Fruit fly (Drosophila melanogaster) whole organism, embryonic: Measurements from ENCODE around the gene Syx1A.

Source experiments
- ATbp ChIP-seq: fragments of 200-800 bp; sonication (Bioruptor generic); optimal IDR thresholded peaks from 2 replicates; lab custom pipeline; 2017; ENCODE audit warnings: missing biosample characterization, mild to moderate bottlenecking, missing genetic modification characterization, missing genetic modification reagents
- Ada2b ChIP-seq: fragments of 200-800 bp; sonication (Bioruptor generic); IDR thresholded peaks from 2 replicates; pipeline ENCODE4 v1.3.6; 2022; ENCODE audit warnings: missing biosample characterization, missing genetic modification characterization
- Awh ChIP-seq: fragments of 200-800 bp; sonication (Bioruptor generic); IDR thresholded peaks from 2 replicates; pipeline ENCODE4, ENCODE4 v1.3.6; 2022; ENCODE audit warnings: missing biosample characterization, missing genetic modification characterization
- BEAF-32 ChIP-seq: fragments of 200-800 bp; sonication (Bioruptor generic); optimal IDR thresholded peaks from 3 replicates; lab custom pipeline; 2017; ENCODE audit warnings: missing biosample characterization, missing genetic modification characterization, mild to moderate bottlenecking, moderate library complexity, missing genetic modification reagents
- CG11093 ChIP-seq: fragments of 200-800 bp; sonication (Bioruptor generic); IDR thresholded peaks from 3 replicates; pipeline ENCODE4 v1.3.6; 2022; ENCODE audit warnings: missing biosample characterization, missing genetic modification characterization
- CG12391 ChIP-seq: fragments of 200-800 bp; sonication (Bioruptor generic); optimal IDR thresholded peaks from 3 replicates; lab custom pipeline; 2018; ENCODE audit warnings: missing biosample characterization, mild to moderate bottlenecking, missing genetic modification characterization, moderate library complexity
- CG12659 ChIP-seq: fragments of 200-800 bp; sonication (Bioruptor generic); optimal IDR thresholded peaks from 3 replicates; lab custom pipeline; 2017; ENCODE audit warnings: mild to moderate bottlenecking, missing biosample characterization, missing genetic modification reagents, missing genetic modification characterization
- CG13894 ChIP-seq: fragments of 200-800 bp; sonication (Bioruptor generic); optimal IDR thresholded peaks from 3 replicates; lab custom pipeline; 2018; ENCODE audit warnings: missing biosample characterization, mild to moderate bottlenecking, missing genetic modification characterization, moderate library complexity
- CG14710 ChIP-seq: fragments of 200-800 bp; sonication (Bioruptor generic); optimal IDR thresholded peaks from 3 replicates; lab custom pipeline; 2019; ENCODE audit warnings: missing biosample characterization, mild to moderate bottlenecking, missing genetic modification characterization, moderate library complexity
- CG17385 ChIP-seq: fragments of 200-800 bp; sonication (Bioruptor generic); optimal IDR thresholded peaks from 3 replicates; lab custom pipeline; 2018; ENCODE audit warnings: missing biosample characterization, mild to moderate bottlenecking, missing genetic modification characterization
- CG2875 ChIP-seq: fragments of 200-800 bp; sonication (Bioruptor generic); optimal IDR thresholded peaks from 2 replicates; lab custom pipeline; 2017; ENCODE audit warnings: missing biosample characterization, mild to moderate bottlenecking, missing genetic modification characterization, missing genetic modification reagents
- CG32532 ChIP-seq: fragments of 200-800 bp; sonication (Bioruptor generic); IDR thresholded peaks from 2 replicates; pipeline ENCODE4 v1.3.6; 2022; ENCODE audit warnings: missing biosample characterization, missing genetic modification characterization
- CG33557 ChIP-seq: fragments of 200-800 bp; sonication (Bioruptor generic); optimal IDR thresholded peaks from 2 replicates; lab custom pipeline; 2019; ENCODE audit warnings: missing biosample characterization, mild to moderate bottlenecking, missing genetic modification characterization, moderate library complexity
- CG4730 ChIP-seq: fragments of 200-800 bp; sonication (Bioruptor generic); IDR thresholded peaks from 2 replicates; pipeline ENCODE4 v1.3.6; 2022; ENCODE audit warnings: missing biosample characterization, missing genetic modification characterization
- CG7963 ChIP-seq: fragments of 200-800 bp; sonication (Bioruptor generic); IDR thresholded peaks from 3 replicates; pipeline ENCODE4 v1.3.6; 2022; ENCODE audit warnings: missing biosample characterization, missing genetic modification characterization; ENCODE audit not compliant: partially characterized antibody
- CG8281 ChIP-seq: fragments of 200-800 bp; sonication (Bioruptor generic); optimal IDR thresholded peaks from 2 replicates; lab custom pipeline; 2018; ENCODE audit warnings: missing biosample characterization, mild to moderate bottlenecking, missing genetic modification characterization, moderate library complexity
- CG8359 ChIP-seq: fragments of 200-800 bp; sonication (Bioruptor generic); optimal IDR thresholded peaks from 2 replicates; lab custom pipeline; 2017; ENCODE audit warnings: missing biosample characterization, mild to moderate bottlenecking, missing genetic modification characterization, borderline replicate concordance
- CG9609 ChIP-seq: fragments of 200-800 bp; sonication (Bioruptor generic); optimal IDR thresholded peaks from 3 replicates; lab custom pipeline; 2016; ENCODE audit warnings: missing biosample characterization, missing genetic modification characterization
- CG9932 ChIP-seq: fragments of 200-800 bp; sonication (Bioruptor generic); IDR thresholded peaks from 2 replicates; pipeline ENCODE4 v1.3.6; 2022; ENCODE audit warnings: missing biosample characterization, missing genetic modification characterization
- CTCF ChIP-seq: fragments of 200-800 bp; sonication (Bioruptor generic); optimal IDR thresholded peaks from 2 replicates; lab custom pipeline; 2017; ENCODE audit warnings: missing biosample characterization, mild to moderate bottlenecking, missing genetic modification characterization, moderate library complexity
- Chrac-16 ChIP-seq: fragments of 200-800 bp; sonication (Bioruptor generic); optimal IDR thresholded peaks from 3 replicates; lab custom pipeline; 2016; ENCODE audit warnings: missing biosample characterization, missing genetic modification characterization
- CkIIα-i1 ChIP-seq: fragments of 200-800 bp; sonication (Bioruptor generic); IDR thresholded peaks from 2 replicates; pipeline ENCODE4 v1.3.6; 2022; ENCODE audit warnings: missing biosample characterization, missing genetic modification characterization
- E2f1 ChIP-seq: fragments of 200-800 bp; sonication (Bioruptor generic); IDR thresholded peaks from 2 replicates; pipeline ENCODE4 v1.3.6; 2022; ENCODE audit warnings: missing biosample characterization, missing genetic modification characterization
- HLH54F ChIP-seq: fragments of 200-800 bp; sonication (Bioruptor generic); optimal IDR thresholded peaks from 3 replicates; lab custom pipeline; 2016; ENCODE audit warnings: missing biosample characterization, missing genetic modification characterization
- Hey ChIP-seq: fragments of 200-800 bp; sonication (Bioruptor generic); optimal IDR thresholded peaks from 3 replicates; lab custom pipeline; 2018; ENCODE audit warnings: missing biosample characterization, mild to moderate bottlenecking, missing genetic modification characterization
- Lim3 ChIP-seq: fragments of 200-800 bp; sonication (Bioruptor generic); IDR thresholded peaks from 2 replicates; pipeline ENCODE4 v1.3.6; 2022; ENCODE audit warnings: missing biosample characterization, missing genetic modification characterization
- Oli ChIP-seq: fragments of 200-800 bp; sonication (Bioruptor generic); optimal IDR thresholded peaks from 2 replicates; lab custom pipeline; 2018; ENCODE audit warnings: missing biosample characterization, mild to moderate bottlenecking, missing genetic modification characterization, moderate library complexity
- Sox102F ChIP-seq: fragments of 200-800 bp; sonication (Bioruptor generic); optimal IDR thresholded peaks from 2 replicates; lab custom pipeline; 2018; ENCODE audit warnings: missing biosample characterization, mild to moderate bottlenecking, missing genetic modification characterization, moderate library complexity
- Sry-β ChIP-seq: fragments of 200-800 bp; sonication (Bioruptor generic); optimal IDR thresholded peaks from 2 replicates; lab custom pipeline; 2018; ENCODE audit warnings: missing biosample characterization, mild to moderate bottlenecking, missing genetic modification characterization, moderate library complexity
- Sry-δ ChIP-seq: fragments of 200-800 bp; sonication (Bioruptor generic); optimal IDR thresholded peaks from 2 replicates; lab custom pipeline; 2016; ENCODE audit warnings: missing biosample characterization, missing genetic modification characterization
- Trl ChIP-seq, 3 experiments: fragments of >200 bp in 2 of 3; fragments of 200-800 bp in 1 of 3; sonication (Bioruptor generic) in 1 of 3; optimal IDR thresholded peaks; 2 replicates in 1 of 3; 3 replicates in 2 of 3; lab custom pipeline; 2016 to 2017; ENCODE audit warnings: missing biosample characterization in 1 of 3, missing genetic modification characterization in 1 of 3
- bigmax ChIP-seq: fragments of 200-800 bp; sonication (Bioruptor generic); optimal IDR thresholded peaks from 2 replicates; lab custom pipeline; 2018; ENCODE audit warnings: missing biosample characterization, mild to moderate bottlenecking, missing genetic modification characterization
- br ChIP-seq: fragments of >200 bp; optimal IDR thresholded peaks from 2 replicates; lab custom pipeline; 2017
- cas ChIP-seq: fragments of 200-800 bp; sonication (Bioruptor generic); IDR thresholded peaks from 2 replicates; pipeline ENCODE4 v1.3.6; 2022; ENCODE audit warnings: missing biosample characterization, missing genetic modification characterization
- chif ChIP-seq, 2 experiments: fragments of 200-800 bp; sonication (Bioruptor generic); optimal IDR thresholded peaks; 3 replicates each; lab custom pipeline; 2016; ENCODE audit warnings: missing biosample characterization in 2 of 2, missing genetic modification characterization in 2 of 2
- chm ChIP-seq: fragments of 200-800 bp; sonication (Bioruptor generic); IDR thresholded peaks from 2 replicates; pipeline ENCODE4 v1.3.6; 2022; ENCODE audit warnings: missing biosample characterization, missing genetic modification characterization
- crc ChIP-seq: fragments of 200-800 bp; sonication (Bioruptor generic); optimal IDR thresholded peaks from 2 replicates; lab custom pipeline; 2016; ENCODE audit warnings: missing biosample characterization, missing genetic modification characterization
- dpn ChIP-seq, 2 experiments: fragments of 200-800 bp; sonication (Bioruptor generic); optimal IDR thresholded peaks; 3 replicates each; lab custom pipeline; 2016; ENCODE audit warnings: missing biosample characterization in 2 of 2, missing genetic modification characterization in 2 of 2
- dysf ChIP-seq: fragments of 200-800 bp; sonication (Bioruptor generic); IDR thresholded peaks from 3 replicates; pipeline ENCODE4 v1.3.6; 2022; ENCODE audit warnings: missing biosample characterization, missing genetic modification characterization
- fd64A ChIP-seq: fragments of 200-800 bp; sonication (Bioruptor generic); optimal IDR thresholded peaks from 3 replicates; lab custom pipeline; 2018; ENCODE audit warnings: missing biosample characterization, mild to moderate bottlenecking, missing genetic modification characterization
- fu2 ChIP-seq: fragments of 200-800 bp; sonication (Bioruptor generic); optimal IDR thresholded peaks from 2 replicates; lab custom pipeline; 2016; ENCODE audit warnings: missing biosample characterization, missing genetic modification characterization
- gcm2 ChIP-seq: fragments of 200-800 bp; sonication (Bioruptor generic); optimal IDR thresholded peaks from 2 replicates; lab custom pipeline; 2016; ENCODE audit warnings: missing biosample characterization, missing genetic modification characterization
- gro ChIP-seq: fragments of 200-800 bp; sonication (Bioruptor generic); optimal IDR thresholded peaks from 2 replicates; lab custom pipeline; 2016; ENCODE audit warnings: missing biosample characterization, missing genetic modification characterization
- h ChIP-seq: fragments of >200 bp; optimal IDR thresholded peaks from 2 replicates; lab custom pipeline; 2017
- insv ChIP-seq, 2 experiments: fragments of 200-800 bp; sonication (Bioruptor generic); optimal IDR thresholded peaks; 3 replicates each; lab custom pipeline; 2016 to 2018; ENCODE audit warnings: missing biosample characterization in 2 of 2, missing genetic modification characterization in 2 of 2
- mld ChIP-seq: fragments of 200-800 bp; sonication (Bioruptor generic); IDR thresholded peaks from 3 replicates; pipeline ENCODE4 v1.3.6; 2022; ENCODE audit warnings: missing biosample characterization, missing genetic modification characterization; ENCODE audit not compliant: partially characterized antibody
- pb ChIP-seq: fragments of 200-800 bp; sonication (Bioruptor generic); optimal IDR thresholded peaks from 3 replicates; lab custom pipeline; 2016; ENCODE audit warnings: missing biosample characterization, missing genetic modification characterization
- phol ChIP-seq: fragments of 200-800 bp; sonication (Bioruptor generic); optimal IDR thresholded peaks from 3 replicates; lab custom pipeline; 2018; ENCODE audit warnings: missing biosample characterization, mild to moderate bottlenecking, missing genetic modification characterization, moderate library complexity
- ro ChIP-seq: fragments of 200-800 bp; sonication (Bioruptor generic); IDR thresholded peaks from 2 replicates; pipeline ENCODE4 v1.3.6; 2022; ENCODE audit warnings: missing biosample characterization, missing genetic modification characterization
- salm ChIP-seq: fragments of 200-800 bp; sonication (Bioruptor generic); optimal IDR thresholded peaks from 2 replicates; lab custom pipeline; 2018; ENCODE audit warnings: missing biosample characterization, mild to moderate bottlenecking, missing genetic modification characterization
- sd ChIP-seq: fragments of 200-800 bp; sonication (Bioruptor generic); optimal IDR thresholded peaks from 3 replicates; lab custom pipeline; 2018; ENCODE audit warnings: missing biosample characterization, mild to moderate bottlenecking, missing genetic modification characterization, moderate library complexity
- trh ChIP-seq: fragments of 200-800 bp; sonication (Bioruptor generic); optimal IDR thresholded peaks from 2 replicates; lab custom pipeline; 2016; ENCODE audit warnings: missing biosample characterization, missing genetic modification characterization
- yki ChIP-seq: fragments of >200 bp; optimal IDR thresholded peaks from 3 replicates; lab custom pipeline; 2018

Gene Syx1A

DNA sequence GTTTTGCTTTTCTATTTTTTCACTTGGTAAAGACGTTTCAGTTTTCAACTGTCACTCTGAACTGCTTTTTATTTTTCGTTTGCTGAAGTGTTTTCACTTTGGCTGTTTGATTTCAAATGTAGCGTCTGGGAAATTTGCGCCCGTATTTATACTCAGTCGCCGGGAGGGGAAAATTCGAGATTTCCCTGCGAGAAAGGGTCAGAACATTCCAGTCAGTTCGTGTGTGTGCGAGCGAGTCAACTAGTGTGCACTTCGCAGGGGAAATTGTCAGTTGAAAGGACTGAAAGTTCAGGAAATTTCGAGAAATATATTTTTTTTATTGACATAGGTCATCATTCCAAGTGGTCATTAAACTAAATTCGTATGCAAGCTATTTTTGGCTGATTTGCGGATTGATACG lies 48.4 kb downstream of the Syx1A start, which contains the start of gene Hsp68 (continued):
- TF ChIP-seq CG13894 (peak; percentile 83), sd (tag; lab: Kevin White, UChicago) (no peak), fd64A (no peak), E2f1 (GFP tag; lab: Robert Waterston, UW) (no peak), CG14710 (tag; lab: Kevin White, UChicago) (peak; percentile 11), CG9932 (no peak), CG32532 (GFP tag; lab: Robert Waterston, UW) (no peak), CG8359 (GFP tag; lab: Kevin White, UChicago) (no peak), pb (no peak), Awh (GFP tag; lab: Robert Waterston, UW) (no peak), CG12391 (tag; lab: Kevin White, UChicago) (no peak), CG17385 (GFP tag; lab: Kevin White, UChicago) (peak; percentile 3), CG4730 (GFP tag; lab: Robert Waterston, UW) (no peak), CG12659 (GFP tag; lab: Kevin White, UChicago) (no peak), CG11093 (GFP tag; lab: Robert Waterston, UW) (no peak), Sry-δ (no peak), insv (GFP tag; optimal IDR thresholded peaks at IDR 0.05; lab: Kevin White, UChicago) (peak in 1 of 2 experiments; percentile 84), CkIIα-i1 (GFP tag; lab: Robert Waterston, UW) (no peak), trh (no peak), crc (no peak), CG2875 (GFP tag; lab: Kevin White, UChicago) (no peak), CTCF (no peak), bigmax (GFP tag; lab: Kevin White, UChicago) (no peak), Ada2b (GFP tag; lab: Robert Waterston, UW) (no peak), Trl (optimal IDR thresholded peaks at IDR 0.05; lab: Kevin White, UChicago) (no peak), Trl (GFP tag; optimal IDR thresholded peaks at IDR 0.05; lab: Kevin White, UChicago) (no peak), BEAF-32 (GFP tag; lab: Kevin White, UChicago) (no peak), phol (tag; lab: Kevin White, UChicago) (no peak), fu2 (GFP tag; lab: Kevin White, UChicago) (no peak), chm (no peak), HLH54F (GFP tag; lab: Kevin White, UChicago) (no peak), Chrac-16 (no peak), ro (GFP tag; lab: Robert Waterston, UW) (no peak), CG8281 (tag; lab: Kevin White, UChicago) (peak; percentile 31), gcm2 (GFP tag; lab: Kevin White, UChicago) (no peak), Sry-β (no peak), salm (no peak), chif (GFP tag; optimal IDR thresholded peaks at IDR 0.05; lab: Kevin White, UChicago) (no peak), mld (no peak), CG33557 (peak; percentile 40), ATbp (no peak), br (lab: Kevin White, UChicago) (no peak), cas (GFP tag; lab: Robert Waterston, UW) (no peak), h (lab: Kevin White, UChicago) (no peak), Sox102F (no peak), dpn (GFP tag; optimal IDR thresholded peaks at IDR 0.05; lab: Kevin White, UChicago) (no peak), gro (GFP tag; lab: Kevin White, UChicago) (no peak), CG9609 (GFP tag; lab: Kevin White, UChicago) (no peak), CG7963 (GFP tag; lab: Robert Waterston, UW) (no peak), Oli (tag; lab: Kevin White, UChicago) (no peak), Lim3 (GFP tag; lab: Robert Waterston, UW) (no peak), yki (lab: Kevin White, UChicago) (no peak), dysf (GFP tag; lab: Robert Waterston, UW) (no peak), Hey (tag; lab: Kevin White, UChicago) (no peak)
